Worm (Caenorhabditis elegans): ENCODE measurements around the gene F12A10.9.

- TF ChIP-seq hmg-1.1 (GFP tag; IDR thresholded peaks at IDR 0.05) = no peak
- TF ChIP-seq mdt-29 (GFP tag; IDR thresholded peaks at IDR 0.05) = no peak
- no peak for TF ChIP-seq pqm-1 (tag; optimal IDR thresholded peaks at IDR 0.05)
- no peak for TF ChIP-seq nhr-76 (tag; optimal IDR thresholded peaks at IDR 0.05)
- no peak for TF ChIP-seq ZK337.2 (GFP tag; IDR thresholded peaks at IDR 0.05)
Observed at ce11 chrII:5481982-5482381, 16.5 kb upstream of the F12A10.9 start, which contains the start of gene cal-8.
